Fruit fly (Drosophila melanogaster) whole organism, prepupa: Measurements from ENCODE around the gene Cf2.
A peak's percentile ranks its signal among the peaks of the same experiment; 100 is the strongest.

Source experiments
- Blimp-1 ChIP-seq: fragments of 200-800 bp; sonication (Bioruptor generic); optimal IDR thresholded peaks from 3 replicates; lab custom pipeline; 2017; ENCODE audit warnings: missing biosample characterization, missing genetic modification characterization, mild to moderate bottlenecking, moderate library complexity, missing genetic modification reagents
- CG10631 ChIP-seq: fragments of 200-800 bp; sonication (Bioruptor generic); optimal IDR thresholded peaks from 2 replicates; lab custom pipeline; 2016; ENCODE audit warnings: missing biosample characterization, missing genetic modification characterization
- CG10669 ChIP-seq: fragments of 200-800 bp; sonication (Bioruptor generic); optimal IDR thresholded peaks from 3 replicates; lab custom pipeline; 2018; ENCODE audit warnings: missing biosample characterization, mild to moderate bottlenecking, missing genetic modification characterization, moderate library complexity
- CG11294 ChIP-seq: fragments of 200-800 bp; sonication (Bioruptor generic); IDR thresholded peaks from 2 replicates; pipeline ENCODE4 v1.3.6; 2022; ENCODE audit warnings: missing biosample characterization, missing genetic modification characterization
- CG11762 ChIP-seq: fragments of 200-800 bp; sonication (Bioruptor generic); optimal IDR thresholded peaks from 3 replicates; lab custom pipeline; 2016; ENCODE audit warnings: missing biosample characterization, missing genetic modification characterization; ENCODE audit not compliant: insufficient read depth
- CG15336 ChIP-seq: fragments of 200-800 bp; sonication (Bioruptor generic); IDR thresholded peaks from 2 replicates; pipeline ENCODE4 v1.3.6; 2022; ENCODE audit warnings: missing biosample characterization, missing genetic modification characterization
- CG1621 ChIP-seq: fragments of 200-800 bp; sonication (Bioruptor generic); optimal IDR thresholded peaks from 3 replicates; lab custom pipeline; 2018; ENCODE audit warnings: missing biosample characterization, mild to moderate bottlenecking, missing genetic modification characterization
- CG16779 ChIP-seq: fragments of 200-800 bp; sonication (Bioruptor generic); optimal IDR thresholded peaks from 3 replicates; lab custom pipeline; 2017; ENCODE audit warnings: missing biosample characterization, mild to moderate bottlenecking, missing genetic modification characterization
- CG3032 ChIP-seq: fragments of 200-800 bp; optimal IDR thresholded peaks from 2 replicates; lab custom pipeline; 2019; ENCODE audit warnings: missing biosample characterization, mild to moderate bottlenecking, missing genetic modification characterization, moderate library complexity
- CG31627 ChIP-seq: fragments of 200-800 bp; sonication (Bioruptor generic); optimal IDR thresholded peaks from 3 replicates; lab custom pipeline; 2016; ENCODE audit warnings: missing biosample characterization, missing genetic modification characterization
- CG32006 ChIP-seq: fragments of 200-800 bp; sonication (Bioruptor generic); optimal IDR thresholded peaks from 3 replicates; lab custom pipeline; 2017; ENCODE audit warnings: missing biosample characterization, mild to moderate bottlenecking, missing genetic modification characterization
- CG3919 ChIP-seq: fragments of 200-800 bp; sonication (Bioruptor generic); optimal IDR thresholded peaks from 3 replicates; lab custom pipeline; 2016; ENCODE audit warnings: missing biosample characterization, missing genetic modification characterization
- CG4318 ChIP-seq: fragments of 200-800 bp; sonication (Bioruptor generic); optimal IDR thresholded peaks from 3 replicates; lab custom pipeline; 2017; ENCODE audit warnings: missing biosample characterization, mild to moderate bottlenecking, missing genetic modification characterization
- CG6163 ChIP-seq: fragments of 200-800 bp; sonication (Bioruptor generic); IDR thresholded peaks from 3 replicates; pipeline ENCODE4 v1.3.6; 2022; ENCODE audit warnings: missing biosample characterization, missing genetic modification characterization
- CG6276 ChIP-seq: fragments of 200-800 bp; sonication (Bioruptor generic); optimal IDR thresholded peaks from 2 replicates; lab custom pipeline; 2017; ENCODE audit warnings: missing biosample characterization, mild to moderate bottlenecking, missing genetic modification characterization
- CG6792 ChIP-seq: fragments of 200-800 bp; sonication (Bioruptor generic); optimal IDR thresholded peaks from 3 replicates; lab custom pipeline; 2016; ENCODE audit warnings: missing biosample characterization, missing genetic modification characterization
- CG6808 ChIP-seq: fragments of 200-800 bp; sonication (Bioruptor generic); optimal IDR thresholded peaks from 3 replicates; lab custom pipeline; 2017; ENCODE audit warnings: missing biosample characterization, missing genetic modification characterization, mild to moderate bottlenecking, moderate library complexity, missing genetic modification reagents
- CG6854 ChIP-seq: fragments of 200-800 bp; sonication (Bioruptor generic); optimal IDR thresholded peaks from 2 replicates; lab custom pipeline; 2017; ENCODE audit warnings: missing biosample characterization, mild to moderate bottlenecking, missing genetic modification characterization
- CG7368 ChIP-seq: fragments of 200-800 bp; sonication (Bioruptor generic); optimal IDR thresholded peaks from 3 replicates; lab custom pipeline; 2016; ENCODE audit warnings: missing biosample characterization, missing genetic modification characterization
- CG8319 ChIP-seq: fragments of 200-800 bp; sonication (Bioruptor generic); optimal IDR thresholded peaks from 3 replicates; lab custom pipeline; 2016; ENCODE audit warnings: missing biosample characterization, missing genetic modification characterization
- CG8632 ChIP-seq: fragments of 200-800 bp; sonication (Bioruptor generic); optimal IDR thresholded peaks from 3 replicates; lab custom pipeline; 2016; ENCODE audit warnings: missing biosample characterization, missing genetic modification characterization
- Eip75B ChIP-seq: fragments of 200-800 bp; sonication (Bioruptor generic); optimal IDR thresholded peaks from 3 replicates; lab custom pipeline; 2016; ENCODE audit warnings: missing biosample characterization, missing genetic modification characterization
- Eip78C ChIP-seq: fragments of 200-800 bp; sonication (Bioruptor generic); peaks from one replicate; lab custom pipeline; 2016; ENCODE audit warnings: missing biosample characterization, missing genetic modification characterization
- Eip93F ChIP-seq: fragments of 200-800 bp; sonication (Bioruptor generic); optimal IDR thresholded peaks from 2 replicates; lab custom pipeline; 2016; ENCODE audit warnings: missing biosample characterization, mild to moderate bottlenecking, missing genetic modification characterization
- Ets21C ChIP-seq: fragments of 200-800 bp; sonication (Bioruptor generic); optimal IDR thresholded peaks from 3 replicates; lab custom pipeline; 2016; ENCODE audit warnings: missing biosample characterization, missing genetic modification characterization
- Ets96B ChIP-seq: fragments of 200-800 bp; optimal IDR thresholded peaks from 2 replicates; lab custom pipeline; 2019; ENCODE audit warnings: missing biosample characterization, mild to moderate bottlenecking, missing genetic modification characterization, moderate library complexity
- Gug ChIP-seq: fragments of 200-800 bp; sonication (Bioruptor generic); IDR thresholded peaks from 2 replicates; pipeline ENCODE4 v1.3.6; 2022; ENCODE audit warnings: missing biosample characterization, missing genetic modification characterization
- Hr4 ChIP-seq: fragments of 200-800 bp; sonication (Bioruptor generic); optimal IDR thresholded peaks from 3 replicates; lab custom pipeline; 2016; ENCODE audit warnings: missing biosample characterization, missing genetic modification characterization
- Met ChIP-seq: fragments of 200-800 bp; sonication (Bioruptor generic); optimal IDR thresholded peaks from 3 replicates; lab custom pipeline; 2016; ENCODE audit warnings: missing biosample characterization, missing genetic modification characterization
- OdsH ChIP-seq: fragments of 200-800 bp; sonication (Bioruptor generic); optimal IDR thresholded peaks from 3 replicates; lab custom pipeline; 2016; ENCODE audit warnings: missing biosample characterization, missing genetic modification characterization
- Smox ChIP-seq: fragments of 200-800 bp; sonication (Bioruptor generic); optimal IDR thresholded peaks from 3 replicates; lab custom pipeline; 2016; ENCODE audit warnings: missing biosample characterization, missing genetic modification characterization
- Sox102F ChIP-seq: fragments of 200-800 bp; sonication (Bioruptor generic); optimal IDR thresholded peaks from 2 replicates; lab custom pipeline; 2016; ENCODE audit warnings: missing biosample characterization, mild to moderate bottlenecking, missing genetic modification characterization
- Sox14 ChIP-seq: fragments of 200-800 bp; sonication (Bioruptor generic); optimal IDR thresholded peaks from 3 replicates; lab custom pipeline; 2016; ENCODE audit warnings: missing biosample characterization, missing genetic modification characterization
- achi ChIP-seq: fragments of 200-800 bp; sonication (Bioruptor generic); optimal IDR thresholded peaks from 3 replicates; lab custom pipeline; 2016; ENCODE audit warnings: missing biosample characterization, missing genetic modification characterization
- acj6 ChIP-seq: fragments of 200-800 bp; sonication (Bioruptor generic); optimal IDR thresholded peaks from 3 replicates; lab custom pipeline; 2016; ENCODE audit warnings: missing biosample characterization, missing genetic modification characterization
- cyc ChIP-seq: fragments of 200-800 bp; sonication (Bioruptor generic); optimal IDR thresholded peaks from 3 replicates; lab custom pipeline; 2016; ENCODE audit warnings: missing biosample characterization, missing genetic modification characterization
- dac ChIP-seq: fragments of 200-800 bp; sonication (Bioruptor generic); optimal IDR thresholded peaks from 2 replicates; lab custom pipeline; 2017; ENCODE audit warnings: missing biosample characterization, mild to moderate bottlenecking, missing genetic modification characterization
- dsx ChIP-seq: fragments of 200-800 bp; optimal IDR thresholded peaks from 3 replicates; lab custom pipeline; 2019; ENCODE audit warnings: missing biosample characterization, mild to moderate bottlenecking, missing genetic modification characterization, moderate library complexity; ENCODE audit not compliant: poor library complexity, severe bottlenecking
- eg ChIP-seq: fragments of 200-800 bp; sonication (Bioruptor generic); IDR thresholded peaks from 3 replicates; pipeline ENCODE4 v1.3.6; 2022; ENCODE audit warnings: missing biosample characterization, missing genetic modification characterization
- esn ChIP-seq: fragments of 200-800 bp; sonication (Bioruptor generic); optimal IDR thresholded peaks from 2 replicates; lab custom pipeline; 2016; ENCODE audit warnings: missing biosample characterization, mild to moderate bottlenecking, missing genetic modification characterization, moderate library complexity
- fd59A ChIP-seq: fragments of 200-800 bp; sonication (Bioruptor generic); optimal IDR thresholded peaks from 2 replicates; lab custom pipeline; 2017; ENCODE audit warnings: missing biosample characterization, mild to moderate bottlenecking, missing genetic modification characterization, missing genetic modification reagents
- fd85E ChIP-seq: fragments of 200-800 bp; sonication (Bioruptor generic); optimal IDR thresholded peaks from 3 replicates; lab custom pipeline; 2016; ENCODE audit warnings: missing biosample characterization, missing genetic modification characterization
- net ChIP-seq: fragments of 200-800 bp; sonication (Bioruptor generic); optimal IDR thresholded peaks from 3 replicates; lab custom pipeline; 2016; ENCODE audit warnings: missing biosample characterization, missing genetic modification characterization
- pdm3 ChIP-seq: fragments of 200-800 bp; sonication (Bioruptor generic); optimal IDR thresholded peaks from 3 replicates; lab custom pipeline; 2016; ENCODE audit warnings: missing biosample characterization, missing genetic modification characterization
- salr ChIP-seq, 2 experiments: fragments of 200-800 bp; sonication (Bioruptor generic); optimal IDR thresholded peaks; 3 replicates each; lab custom pipeline; 2016 to 2018; ENCODE audit warnings: missing biosample characterization in 2 of 2, missing genetic modification characterization in 2 of 2, mild to moderate bottlenecking in 1 of 2
- ss ChIP-seq, 2 experiments: fragments of 200-800 bp; sonication (Bioruptor generic); optimal IDR thresholded peaks; 2 replicates in 1 of 2; 3 replicates in 1 of 2; lab custom pipeline; 2017 to 2018; ENCODE audit warnings: mild to moderate bottlenecking in 2 of 2, missing biosample characterization in 2 of 2, missing genetic modification characterization in 2 of 2, moderate library complexity in 1 of 2
- svp ChIP-seq: fragments of 200-800 bp; sonication (Bioruptor generic); peaks from one replicate; lab custom pipeline; 2016; ENCODE audit warnings: missing biosample characterization, missing genetic modification characterization
- topi ChIP-seq: fragments of 200-800 bp; sonication (Bioruptor generic); optimal IDR thresholded peaks from 3 replicates; lab custom pipeline; 2016; ENCODE audit warnings: missing biosample characterization, missing genetic modification characterization
- vri ChIP-seq: fragments of 200-800 bp; sonication (Bioruptor generic); optimal IDR thresholded peaks from 3 replicates; lab custom pipeline; 2016; ENCODE audit warnings: missing biosample characterization, mild to moderate bottlenecking, missing genetic modification characterization

Gene Cf2

dm6 chr2L:4861503-4861902 is 21.4 kb downstream of the Cf2 start:
- no peak for TF ChIP-seq CG3032 (tag; lab: Kevin White, UChicago)
- no peak for TF ChIP-seq Gug (GFP tag; lab: Robert Waterston, UW)
- TF ChIP-seq topi (GFP tag; lab: Kevin White, UChicago) = no peak
- no peak for TF ChIP-seq Smox (GFP tag; lab: Kevin White, UChicago)
- TF ChIP-seq CG32006 (GFP tag; lab: Kevin White, UChicago) = peak; percentile 15
- no peak for TF ChIP-seq CG6276 (GFP tag; lab: Kevin White, UChicago)
- TF ChIP-seq CG1621 (tag; lab: Kevin White, UChicago) = no peak
- peak; percentile 53; the same call in 2 of the 3 replicates for TF ChIP-seq eg (GFP tag; lab: Robert Waterston, UW)
- TF ChIP-seq net = no peak
- no peak for TF ChIP-seq CG6163
- TF ChIP-seq ss (GFP tag; optimal IDR thresholded peaks at IDR 0.05; lab: Kevin White, UChicago) = no peak
- TF ChIP-seq CG10631 = no peak
- TF ChIP-seq salr (GFP tag; optimal IDR thresholded peaks at IDR 0.05; lab: Kevin White, UChicago) = no peak
- no peak for TF ChIP-seq OdsH (GFP tag; lab: Kevin White, UChicago)
- no peak for TF ChIP-seq CG16779 (tag; lab: Kevin White, UChicago)
- TF ChIP-seq dac = no peak
- no peak for TF ChIP-seq dsx

dm6 chr2L:4856118-4856517 is 26.8 kb downstream of the Cf2 start:
- TF ChIP-seq Eip75B (peak; percentile 9), CG32006 (GFP tag; lab: Kevin White, UChicago) (peak; percentile 27), CG6854 (GFP tag; lab: Kevin White, UChicago) (no peak), esn (no peak), Ets21C (GFP tag; lab: Kevin White, UChicago) (no peak), achi (GFP tag; lab: Kevin White, UChicago) (no peak), CG11762 (GFP tag; lab: Kevin White, UChicago) (no peak), fd59A (GFP tag; lab: Kevin White, UChicago) (peak; percentile 7), CG10669 (GFP tag; lab: Kevin White, UChicago) (peak; percentile 22), dsx (no peak), topi (GFP tag; lab: Kevin White, UChicago) (no peak), Met (GFP tag; lab: Kevin White, UChicago) (peak; percentile 10), dac (no peak), pdm3 (GFP tag; lab: Kevin White, UChicago) (no peak), CG6163 (0 out of 3 replicates have a peak, but pooled peaks have one; percentile 20), fd85E (GFP tag; lab: Kevin White, UChicago) (no peak), CG11294 (no peak), cyc (GFP tag; lab: Kevin White, UChicago) (no peak), Sox14 (no peak), net (no peak), OdsH (GFP tag; lab: Kevin White, UChicago) (peak; percentile 23), CG3032 (tag; lab: Kevin White, UChicago) (peak; percentile 3), vri (GFP tag; lab: Kevin White, UChicago) (no peak), Eip78C (peak; percentile 66), CG8319 (GFP tag; lab: Kevin White, UChicago) (no peak), Sox102F (GFP tag; lab: Kevin White, UChicago) (no peak), ss (GFP tag; optimal IDR thresholded peaks at IDR 0.05; lab: Kevin White, UChicago) (no peak), CG6808 (GFP tag; lab: Kevin White, UChicago) (no peak), CG3919 (GFP tag; lab: Kevin White, UChicago) (no peak), Hr4 (GFP tag; lab: Kevin White, UChicago) (peak; percentile 13), acj6 (GFP tag; lab: Kevin White, UChicago) (no peak), CG4318 (GFP tag; lab: Kevin White, UChicago) (no peak), CG7368 (no peak), Ets96B (peak; percentile 26), CG1621 (tag; lab: Kevin White, UChicago) (no peak), CG8632 (GFP tag; lab: Kevin White, UChicago) (no peak), Gug (GFP tag; lab: Robert Waterston, UW) (no peak), svp (GFP tag; lab: Kevin White, UChicago) (no peak), eg (GFP tag; lab: Robert Waterston, UW) (peak; percentile 36; the same call in 1 of the 3 replicates), CG15336 (peak; percentile 29; the same call in 1 of the 2 replicates), Eip93F (GFP tag; lab: Kevin White, UChicago) (no peak), CG31627 (GFP tag; lab: Kevin White, UChicago) (no peak), Blimp-1 (GFP tag; lab: Kevin White, UChicago) (no peak), CG6792 (no peak)
